Fruit fly (Drosophila melanogaster) whole organism: ENCODE data around the gene unc-119.

Experiments used
- EcR ChIP-seq, 2 experiments: fragments of >200 bp; optimal IDR thresholded peaks; 2 replicates each; lab custom pipeline; 2017; ENCODE audit warnings: missing biosample characterization in 2 of 2, missing genetic modification characterization in 2 of 2, missing genetic modification reagents in 2 of 2
- usp ChIP-seq: fragments of >200 bp; optimal IDR thresholded peaks from 2 replicates; lab custom pipeline; 2017; ENCODE audit warnings: missing biosample characterization, missing genetic modification characterization, mixed read lengths

DNA sequence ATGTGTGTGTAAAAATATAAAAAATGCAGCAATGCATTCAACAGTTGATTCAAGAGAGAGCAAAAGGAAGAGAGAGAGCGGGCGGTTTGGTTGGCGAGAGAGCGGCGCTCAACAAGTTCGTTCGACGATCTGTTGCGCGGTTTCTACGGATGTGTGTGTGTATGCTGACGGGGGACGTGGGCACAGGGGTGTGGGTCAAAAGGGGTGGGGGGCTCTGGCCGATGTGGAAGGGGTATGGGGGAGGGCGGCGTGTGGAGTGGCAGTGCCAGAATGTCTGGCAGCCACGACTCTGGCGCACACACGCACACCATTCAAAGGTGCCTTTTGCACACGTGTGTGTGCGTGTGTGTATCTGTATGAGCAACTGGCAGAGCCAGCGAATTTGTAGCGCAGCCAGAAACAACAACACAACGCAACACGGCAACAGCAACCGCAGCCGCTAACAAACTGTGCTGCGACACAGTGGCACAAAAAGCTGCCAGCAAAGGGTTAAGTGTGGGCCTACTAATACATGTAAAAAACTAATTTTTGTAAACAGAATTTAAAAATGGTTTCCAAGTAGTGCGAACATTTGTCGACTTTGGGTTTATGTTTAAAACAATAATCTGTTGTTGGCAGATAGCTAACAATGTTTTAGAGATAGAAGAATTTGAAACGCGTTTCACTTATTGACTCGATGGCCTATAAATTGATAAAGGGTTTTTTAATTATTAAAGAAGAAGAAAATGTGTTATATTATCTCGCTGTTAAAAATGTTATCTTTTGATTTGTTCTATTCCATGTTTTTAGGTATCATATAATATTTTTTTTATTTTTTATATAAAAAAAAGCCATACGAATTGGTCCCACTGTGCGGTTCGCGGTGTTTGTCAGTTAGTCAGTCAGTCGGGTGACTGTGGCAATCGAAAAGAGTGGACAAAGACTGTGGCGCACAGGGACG lies 15.7 kb upstream of the unc-119 start:
- no peak for TF ChIP-seq EcR (GFP tag; optimal IDR thresholded peaks at IDR 0.05; lab: Kevin White, UChicago)
- no peak for TF ChIP-seq usp (GFP tag; lab: Kevin White, UChicago)
